Worm (Caenorhabditis elegans) whole organism, L4 larva: ENCODE data around the gene C08F8.9.
A peak's percentile ranks its signal among the peaks of the same experiment; 100 is the strongest.

Experiments used
- F10B5.3 ChIP-seq: sonication (generic microtip); optimal IDR thresholded peaks from 2 replicates; lab custom pipeline; 2016; ENCODE audit warnings: mild to moderate bottlenecking, missing genetic modification characterization, missing compliant biosample characterization
- F44E2.7 ChIP-seq: fragments of 200-800 bp; sonication (Bioruptor generic); IDR thresholded peaks from 2 replicates; pipeline ENCODE4 v2.1.2; 2022; ENCODE audit warnings: missing genetic modification characterization, missing compliant biosample characterization
- F49E8.2 ChIP-seq: sonication (generic microtip); optimal IDR thresholded peaks from 2 replicates; lab custom pipeline; 2016; ENCODE audit warnings: missing compliant biosample characterization, mild to moderate bottlenecking, missing genetic modification characterization, borderline replicate concordance
- T20F7.1 ChIP-seq: fragments of 200-800 bp; sonication (Bioruptor generic); optimal IDR thresholded peaks from 2 replicates; lab custom pipeline; 2018; ENCODE audit warnings: mild to moderate bottlenecking, missing genetic modification characterization, missing compliant biosample characterization
- Y105C5A.15 ChIP-seq: fragments of 200-800 bp; sonication (Bioruptor generic); IDR thresholded peaks from 2 replicates; pipeline ENCODE4 v1.3.6; 2022; ENCODE audit warnings: missing genetic modification characterization, missing compliant biosample characterization
- Y48G9A.11 ChIP-seq: fragments of 200-800 bp; sonication (Bioruptor generic); IDR thresholded peaks from 2 replicates; pipeline ENCODE4 v1.3.6; 2022; ENCODE audit warnings: missing genetic modification reagents, missing genetic modification characterization, missing compliant biosample characterization
- aly-2 ChIP-seq: sonication (generic microtip); optimal IDR thresholded peaks from 2 replicates; lab custom pipeline; 2018; ENCODE audit warnings: missing biosample characterization, missing genetic modification characterization
- arid-1 ChIP-seq: fragments of 200-800 bp; sonication (Bioruptor generic); conservative IDR thresholded peaks from 2 replicates; pipeline ENCODE4 v1.3.6; 2022; ENCODE audit warnings: missing genetic modification reagents, missing genetic modification characterization, missing compliant biosample characterization
- ceh-62 ChIP-seq: sonication (generic microtip); optimal IDR thresholded peaks from 2 replicates; lab custom pipeline; 2017; ENCODE audit warnings: missing biosample characterization, missing genetic modification characterization
- ceh-82 ChIP-seq: sonication (generic microtip); optimal IDR thresholded peaks from 2 replicates; lab custom pipeline; 2017; ENCODE audit warnings: missing biosample characterization, missing genetic modification characterization
- cey-2 ChIP-seq: sonication (generic microtip); optimal IDR thresholded peaks from 3 replicates; lab custom pipeline; 2017; ENCODE audit warnings: missing genetic modification characterization, mild to moderate bottlenecking, missing compliant biosample characterization, antibody characterized with exemption, borderline replicate concordance; ENCODE audit not compliant: insufficient read depth
- ctbp-1 ChIP-seq: fragments of 200-800 bp; sonication (Bioruptor generic); IDR thresholded peaks from 2 replicates; pipeline ENCODE4 v1.3.6; 2022; ENCODE audit warnings: missing genetic modification reagents, missing genetic modification characterization, missing compliant biosample characterization
- daf-12 ChIP-seq: fragments of 150-350 bp; optimal IDR thresholded peaks from 2 replicates; lab custom pipeline; 2014; ENCODE audit warnings: missing biosample characterization, missing genetic modification reagents, missing genetic modification characterization
- daf-16 ChIP-seq, 3 experiments: sonication (generic microtip); optimal IDR thresholded peaks; 2 replicates each; lab custom pipeline; 2016 to 2017; ENCODE audit warnings: missing genetic modification characterization in 3 of 3, missing genetic modification reagents in 3 of 3, mild to moderate bottlenecking in 2 of 3, missing compliant biosample characterization in 2 of 3, missing biosample characterization in 1 of 3, moderate library complexity in 1 of 3
- dpl-1 ChIP-seq: fragments of 150-350 bp; optimal IDR thresholded peaks from 2 replicates; lab custom pipeline; 2014; ENCODE audit warnings: missing biosample characterization, missing genetic modification reagents, missing genetic modification characterization
- duxl-1 ChIP-seq: sonication (generic microtip); optimal IDR thresholded peaks from 2 replicates; lab custom pipeline; 2016; ENCODE audit warnings: mild to moderate bottlenecking, missing genetic modification characterization, moderate library complexity, missing compliant biosample characterization; ENCODE audit not compliant: poor library complexity
- egl-27 ChIP-seq: sonication (generic microtip); optimal IDR thresholded peaks from 3 replicates; lab custom pipeline; 2017; ENCODE audit warnings: missing biosample characterization, missing genetic modification reagents, missing genetic modification characterization
- egl-43 ChIP-seq: fragments of 200-800 bp; sonication (Bioruptor generic); IDR thresholded peaks from 2 replicates; pipeline ENCODE4 v1.3.6; 2022; ENCODE audit warnings: missing genetic modification reagents, missing genetic modification characterization, missing compliant biosample characterization
- fkh-10 ChIP-seq: fragments of 150-350 bp; optimal IDR thresholded peaks from 2 replicates; lab custom pipeline; 2014; ENCODE audit warnings: missing biosample characterization, missing genetic modification reagents, missing genetic modification characterization
- fos-1 ChIP-seq: fragments of 150-350 bp; optimal IDR thresholded peaks from 2 replicates; lab custom pipeline; 2014; ENCODE audit warnings: missing biosample characterization, missing genetic modification characterization
- hlh-11 ChIP-seq: fragments of 200-800 bp; sonication (Bioruptor generic); optimal IDR thresholded peaks from 2 replicates; lab custom pipeline; 2018; ENCODE audit warnings: mild to moderate bottlenecking, missing genetic modification characterization, missing compliant biosample characterization
- hlh-30 ChIP-seq: sonication (generic microtip); optimal IDR thresholded peaks from 2 replicates; lab custom pipeline; 2017; ENCODE audit warnings: antibody characterized with exemption, mild to moderate bottlenecking, missing genetic modification characterization, missing compliant biosample characterization; ENCODE audit not compliant: insufficient read depth
- jun-1 ChIP-seq: fragments of 150-350 bp; optimal IDR thresholded peaks from 2 replicates; lab custom pipeline; 2014; ENCODE audit warnings: missing biosample characterization, missing genetic modification reagents, missing genetic modification characterization
- lin-1 ChIP-seq: fragments of 200-800 bp; sonication (Bioruptor generic); IDR thresholded peaks from 2 replicates; pipeline ENCODE4 v1.3.6; 2022; ENCODE audit warnings: missing genetic modification reagents, missing genetic modification characterization, missing compliant biosample characterization
- lin-29 ChIP-seq: fragments of 200-800 bp; sonication (Bioruptor generic); IDR thresholded peaks from 2 replicates; pipeline ENCODE4 v1.3.6; 2022; ENCODE audit warnings: missing genetic modification reagents, missing genetic modification characterization, missing compliant biosample characterization
- lin-38 ChIP-seq: fragments of 200-800 bp; sonication (Bioruptor generic); IDR thresholded peaks from 2 replicates; pipeline ENCODE4 v1.3.6; 2022; ENCODE audit warnings: missing genetic modification reagents, missing genetic modification characterization, missing compliant biosample characterization
- lir-3 ChIP-seq: sonication (generic microtip); optimal IDR thresholded peaks from 2 replicates; lab custom pipeline; 2016; ENCODE audit warnings: mild to moderate bottlenecking, missing genetic modification characterization, missing compliant biosample characterization
- lsy-2 ChIP-seq, 2 experiments: fragments of 150-350 bp in 1 of 2; sonication (generic microtip) in 1 of 2; optimal IDR thresholded peaks; 2 replicates each; lab custom pipeline; 2014 to 2017; ENCODE audit warnings: missing biosample characterization in 2 of 2, missing genetic modification characterization in 2 of 2
- madf-9 ChIP-seq: fragments of 200-800 bp; sonication (Bioruptor generic); conservative IDR thresholded peaks from 2 replicates; pipeline ENCODE4 v1.3.6; 2022; ENCODE audit warnings: missing genetic modification reagents, missing genetic modification characterization, missing compliant biosample characterization
- mdl-1 ChIP-seq, 2 experiments: fragments of 150-350 bp in 1 of 2; sonication (generic microtip) in 1 of 2; optimal IDR thresholded peaks; 2 replicates each; lab custom pipeline; 2014 to 2017; ENCODE audit warnings: missing biosample characterization in 2 of 2, missing genetic modification characterization in 2 of 2
- mdt-29 ChIP-seq: fragments of 200-800 bp; sonication (Bioruptor generic); IDR thresholded peaks from 2 replicates; pipeline ENCODE4 v1.3.6; 2022; ENCODE audit warnings: missing genetic modification reagents, missing genetic modification characterization, missing compliant biosample characterization
- nhr-10 ChIP-seq: fragments of 150-350 bp; optimal IDR thresholded peaks from 2 replicates; lab custom pipeline; 2014; ENCODE audit warnings: missing biosample characterization, missing genetic modification characterization
- nhr-102 ChIP-seq: sonication (generic microtip); optimal IDR thresholded peaks from 2 replicates; lab custom pipeline; 2016; ENCODE audit warnings: mild to moderate bottlenecking, missing genetic modification characterization, moderate library complexity, missing compliant biosample characterization
- nhr-25 ChIP-seq: sonication (generic microtip); optimal IDR thresholded peaks from 2 replicates; lab custom pipeline; 2017; ENCODE audit warnings: missing genetic modification characterization, mild to moderate bottlenecking, missing compliant biosample characterization, antibody characterized with exemption, moderate library complexity, borderline replicate concordance; ENCODE audit not compliant: insufficient read depth
- pqm-1 ChIP-seq: sonication (generic microtip); optimal IDR thresholded peaks from 2 replicates; lab custom pipeline; 2017; ENCODE audit warnings: missing biosample characterization, missing genetic modification characterization
- rbr-2 ChIP-seq: sonication (generic microtip); optimal IDR thresholded peaks from 2 replicates; lab custom pipeline; 2016; ENCODE audit warnings: missing genotype, missing genetic modification characterization, missing compliant biosample characterization
- sdz-12 ChIP-seq: fragments of 200-800 bp; sonication (Bioruptor generic); optimal IDR thresholded peaks from 2 replicates; lab custom pipeline; 2018; ENCODE audit warnings: mild to moderate bottlenecking, missing genetic modification characterization, missing compliant biosample characterization
- skn-1 ChIP-seq: fragments of 150-350 bp; optimal IDR thresholded peaks from 2 replicates; lab custom pipeline; 2014; ENCODE audit warnings: missing biosample characterization, missing genetic modification characterization
- snpc-4 ChIP-seq: fragments of 150-350 bp; optimal IDR thresholded peaks from 2 replicates; lab custom pipeline; 2014; ENCODE audit warnings: missing biosample characterization, missing genetic modification characterization
- tra-1 ChIP-seq: fragments of 200-800 bp; sonication (Bioruptor generic); IDR thresholded peaks from 2 replicates; pipeline ENCODE4 v1.3.6; 2022; ENCODE audit warnings: missing genetic modification reagents, missing genetic modification characterization, missing compliant biosample characterization
- unc-130 ChIP-seq: sonication (generic microtip); optimal IDR thresholded peaks from 2 replicates; lab custom pipeline; 2016; ENCODE audit warnings: missing genetic modification reagents, missing genetic modification characterization, missing compliant biosample characterization
- unc-39 ChIP-seq: sonication (generic microtip); optimal IDR thresholded peaks from 2 replicates; lab custom pipeline; 2017; ENCODE audit warnings: missing biosample characterization, missing genetic modification characterization
- unc-62 ChIP-seq, 3 experiments: fragments of 150-350 bp in 1 of 3; sonication (generic microtip); optimal IDR thresholded peaks in 2 of 3; peaks in 1 of 3; 1 replicate in 1 of 3; 2 replicates in 2 of 3; lab custom pipeline; 2014 to 2017; ENCODE audit warnings: missing biosample characterization in 3 of 3, missing genetic modification characterization in 3 of 3, missing genetic modification reagents in 3 of 3, missing genotype in 1 of 3
- zfp-3 ChIP-seq: fragments of 200-800 bp; sonication (Bioruptor generic); conservative IDR thresholded peaks from 2 replicates; pipeline ENCODE4 v1.3.6; 2022; ENCODE audit warnings: missing genetic modification reagents, missing genetic modification characterization, missing compliant biosample characterization
- zip-2 ChIP-seq: fragments of 150-350 bp; optimal IDR thresholded peaks from 2 replicates; lab custom pipeline; 2014; ENCODE audit warnings: missing biosample characterization, missing genetic modification characterization
- ztf-11 ChIP-seq: fragments of 150-350 bp; optimal IDR thresholded peaks from 2 replicates; lab custom pipeline; 2014; ENCODE audit warnings: missing biosample characterization, missing genetic modification characterization

C08F8.9 gene

DNA sequence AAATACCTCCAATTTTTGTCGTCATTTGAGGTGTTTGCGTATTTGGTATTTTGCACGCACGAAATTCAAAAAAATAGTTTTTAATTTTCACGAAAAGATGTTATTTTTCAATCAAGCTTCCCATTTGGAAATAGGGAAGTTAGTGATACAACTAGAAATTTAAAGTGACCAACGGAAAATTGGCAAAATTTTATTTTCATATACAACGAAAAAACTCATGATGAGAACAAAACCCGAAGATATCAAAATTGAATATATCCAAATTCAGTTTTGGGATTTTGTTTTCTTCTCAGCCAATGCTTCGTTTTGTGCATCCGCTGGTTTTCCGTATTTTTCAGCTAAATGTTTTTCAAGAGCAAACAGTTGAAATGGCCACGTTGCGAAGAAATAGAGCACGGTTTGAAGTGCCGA is 32.5 kb downstream of the C08F8.9 start (continued):
- no peak for TF ChIP-seq duxl-1 (tag; lab: Kevin White, UChicago)
- TF ChIP-seq unc-130 (GFP tag; lab: Kevin White, UChicago): no peak
- TF ChIP-seq snpc-4 (tag; lab: Kevin White, UChicago): no peak
- TF ChIP-seq Y105C5A.15 (GFP tag; lab: Robert Waterston, UW): no peak
- TF ChIP-seq dpl-1 (GFP tag; lab: Kevin White, UChicago): no peak
- no peak for TF ChIP-seq ctbp-1 (GFP tag; lab: Robert Waterston, UW)
- no peak for TF ChIP-seq fos-1 (tag; lab: Kevin White, UChicago)
- no peak for TF ChIP-seq F44E2.7
- TF ChIP-seq daf-12: no peak
- TF ChIP-seq unc-62 (GFP tag; optimal IDR thresholded peaks at IDR 0.05 in 1 of 2; lab: Kevin White, UChicago): peak in 1 of 2 experiments; percentile 51
- TF ChIP-seq unc-62 (tag; optimal IDR thresholded peaks at IDR 0.05; lab: Kevin White, UChicago): no peak
- no peak for TF ChIP-seq hlh-11 (tag; lab: Kevin White, UChicago)
- 0 out of 2 replicates have a peak, but pooled peaks have one; percentile 6 for TF ChIP-seq Y48G9A.11 (GFP tag; lab: Robert Waterston, UW)
- no peak for TF ChIP-seq unc-39 (tag; lab: Kevin White, UChicago)
- TF ChIP-seq mdt-29 (GFP tag; lab: Robert Waterston, UW): no peak
- no peak; the same call in 1 of the 2 replicates for TF ChIP-seq lin-1 (GFP tag; lab: Robert Waterston, UW)
- no peak for TF ChIP-seq zip-2 (tag; lab: Kevin White, UChicago)
- no peak for TF ChIP-seq sdz-12
- no peak for TF ChIP-seq pqm-1 (tag; lab: Kevin White, UChicago)
- TF ChIP-seq nhr-10 (tag; lab: Kevin White, UChicago): no peak
- TF ChIP-seq mdl-1 (tag; optimal IDR thresholded peaks at IDR 0.05; lab: Kevin White, UChicago): no peak
- TF ChIP-seq aly-2 (tag; lab: Kevin White, UChicago): no peak
- TF ChIP-seq ceh-62 (tag; lab: Kevin White, UChicago): no peak
- TF ChIP-seq arid-1 (GFP tag; lab: Robert Waterston, UW): peak; percentile 80
- TF ChIP-seq zfp-3 (GFP tag; lab: Robert Waterston, UW): 0 out of 2 replicates have a peak, but pooled peaks have one; percentile 30
- TF ChIP-seq skn-1: no peak
- TF ChIP-seq jun-1: no peak
- no peak for TF ChIP-seq lir-3 (tag; lab: Kevin White, UChicago)
- no peak for TF ChIP-seq tra-1 (GFP tag; lab: Robert Waterston, UW)
- no peak for TF ChIP-seq madf-9 (GFP tag; lab: Robert Waterston, UW)
- no peak for TF ChIP-seq egl-43 (GFP tag; lab: Robert Waterston, UW)
- TF ChIP-seq, all 104 proteins: peak for 8

DNA sequence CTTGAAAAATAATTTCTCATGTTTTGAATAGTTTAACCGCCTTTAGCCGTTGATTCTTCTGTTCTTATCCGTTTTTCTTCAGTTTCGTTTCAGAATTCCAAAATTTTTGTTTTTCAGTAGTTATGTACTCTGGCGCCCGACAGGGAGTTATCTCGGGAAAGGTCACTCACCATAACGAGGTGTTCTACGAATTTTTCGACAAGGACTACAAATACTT is 35.3 kb downstream of the C08F8.9 start, which contains the start of gene F01G4.4:
F01G4.4 (plus strand) TSS at position 118 of the 217 bp plus-strand sequence.
- no peak for TF ChIP-seq cey-2
- no peak for TF ChIP-seq lin-29 (GFP tag; lab: Robert Waterston, UW)
- no peak for TF ChIP-seq nhr-25
- no peak for TF ChIP-seq nhr-102 (tag; lab: Kevin White, UChicago)
- no peak for TF ChIP-seq ceh-82 (tag; lab: Kevin White, UChicago)
- no peak for TF ChIP-seq zfp-3 (GFP tag; lab: Robert Waterston, UW)
- TF ChIP-seq, all 104 proteins: peak for 0

DNA sequence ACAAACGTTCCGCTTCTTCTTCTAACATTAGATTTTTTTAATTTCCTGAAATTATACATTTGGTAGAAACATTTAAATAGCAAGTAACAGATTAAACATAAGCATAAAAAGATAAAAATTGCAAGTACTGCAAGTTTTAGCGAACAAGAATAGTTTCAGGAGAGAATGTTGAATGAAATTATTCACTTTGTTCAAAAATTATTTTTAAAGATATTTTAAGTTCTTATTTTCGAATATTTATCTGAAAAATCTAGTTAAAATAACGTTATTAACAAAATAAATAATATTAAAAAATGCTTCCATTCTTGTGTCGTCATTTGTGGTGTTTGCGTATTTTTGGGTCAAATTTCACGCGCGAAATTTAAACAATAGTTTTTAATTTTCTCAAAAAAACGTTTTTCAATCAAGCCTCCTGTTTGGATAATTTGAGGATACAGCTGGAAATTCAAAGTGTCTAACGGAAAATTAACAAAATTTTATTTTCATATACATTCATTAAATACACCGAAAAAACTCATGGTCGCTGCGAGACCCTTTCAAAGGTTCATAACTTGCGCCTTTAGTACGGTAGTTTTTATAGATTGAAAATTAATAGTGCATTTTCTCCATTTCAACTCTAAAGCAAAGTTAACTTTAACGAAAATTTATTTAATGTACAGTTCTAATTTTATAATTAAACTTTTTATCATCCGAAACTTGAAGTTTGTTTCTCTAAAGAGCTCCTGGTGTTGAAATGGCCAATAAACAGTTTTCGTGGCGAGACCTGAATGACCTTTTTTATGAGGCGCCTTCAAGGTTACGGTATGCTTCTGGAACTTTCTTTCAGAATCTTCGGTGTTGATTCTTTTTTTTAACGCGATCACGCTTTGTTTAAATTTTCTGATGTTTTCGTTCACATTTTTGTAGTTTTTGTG is 35.8 kb downstream of the C08F8.9 start, which contains the start of gene skih-2:
skih-2 (minus strand) TSS at position 51 of the 914 bp plus-strand sequence.
- peak; percentile 29 for TF ChIP-seq hlh-30 (tag; lab: Kevin White, UChicago)
- TF ChIP-seq lin-38 (GFP tag; lab: Robert Waterston, UW): peak; percentile 40
- peak; percentile 32 for TF ChIP-seq unc-130 (GFP tag; lab: Kevin White, UChicago)
- TF ChIP-seq F49E8.2 (tag; lab: Kevin White, UChicago): peak; percentile 64
- no peak for TF ChIP-seq F10B5.3 (tag; lab: Kevin White, UChicago)
- TF ChIP-seq T20F7.1 (GFP tag; lab: Kevin White, UChicago): peak; percentile 40
- no peak for TF ChIP-seq rbr-2
- no peak for TF ChIP-seq daf-16 (GFP tag; optimal IDR thresholded peaks at IDR 0.05; lab: Kevin White, UChicago)
- peak; percentile 34 for TF ChIP-seq daf-16 (tag; optimal IDR thresholded peaks at IDR 0.05; lab: Kevin White, UChicago)
- TF ChIP-seq nhr-25: no peak
- TF ChIP-seq egl-27 (tag; lab: Kevin White, UChicago): peak; percentile 36
- TF ChIP-seq ztf-11 (tag; lab: Kevin White, UChicago): no peak
- peak; percentile 8 for TF ChIP-seq fkh-10
- peak in 1 of 2 experiments; percentile 78 for TF ChIP-seq lsy-2 (tag; optimal IDR thresholded peaks at IDR 0.05; lab: Kevin White, UChicago)
